Fruit fly (Drosophila melanogaster): Measurements from ENCODE around the gene CG11155.

Gene CG11155

DNA sequence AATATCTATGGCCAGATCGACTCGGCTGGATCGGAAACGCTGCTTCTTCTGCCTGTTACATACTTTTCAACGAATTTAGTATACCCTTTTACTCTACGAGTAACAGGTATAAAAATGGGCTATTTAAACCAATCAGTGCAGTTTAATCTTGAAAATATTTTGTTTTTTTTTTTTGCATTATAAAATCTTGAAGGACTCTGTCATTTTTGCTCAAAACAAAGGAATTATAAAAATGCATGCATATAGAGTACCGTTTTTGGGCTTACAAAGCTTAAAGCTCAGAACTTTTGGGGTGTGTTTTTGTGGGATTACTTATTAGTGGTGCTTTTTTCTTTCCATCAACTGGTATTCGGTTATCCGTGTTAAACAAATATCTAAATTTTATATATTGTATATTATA is at the start of gene CG11155:
Gene CG11155, plus strand, starts transcription at position 313 of the 400 bp plus-strand sequence.
- no peak for TF ChIP-seq CG6163 (GFP tag; IDR thresholded peaks at IDR 0.05)

DNA sequence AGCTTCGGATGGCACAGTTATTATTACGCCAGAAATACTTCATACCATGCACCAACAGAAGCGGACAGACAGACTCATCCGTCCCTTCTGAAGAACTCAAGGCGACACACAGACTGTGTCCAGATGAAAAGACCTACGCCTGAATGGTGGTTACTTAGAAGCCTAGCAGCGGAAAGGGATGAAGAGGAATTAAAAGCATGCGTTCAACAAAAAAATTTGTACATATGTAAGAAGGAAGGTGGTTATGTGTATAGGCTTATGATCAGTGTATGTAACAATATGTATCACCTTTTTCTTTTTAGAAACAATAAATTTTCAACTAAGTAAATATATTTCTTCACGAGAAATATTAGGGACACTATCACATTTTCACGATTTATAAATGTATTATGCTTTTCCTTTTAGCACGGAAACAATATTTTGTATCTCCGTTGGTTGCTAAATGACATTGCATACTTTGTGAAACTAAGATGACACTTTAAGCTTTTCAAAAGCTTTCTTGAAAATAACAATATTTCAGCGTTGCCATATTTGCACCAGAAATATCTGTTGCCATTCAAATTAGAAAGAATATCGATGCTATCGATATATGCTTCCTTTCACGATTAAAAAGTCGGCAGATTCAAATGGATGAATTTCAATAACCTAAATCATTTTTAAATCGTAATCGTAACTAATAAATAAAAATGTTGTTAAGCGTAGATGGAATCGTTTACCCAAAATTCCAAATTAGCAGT is 41.9 kb upstream of the CG11155 start, which contains the start of gene Actbeta:
Gene Actbeta, minus strand, starts transcription at position 471 of the 737 bp plus-strand sequence.
- TF ChIP-seq cyc (GFP tag; optimal IDR thresholded peaks at IDR 0.05) (no peak), CG6808 (GFP tag; optimal IDR thresholded peaks at IDR 0.05) (no peak), fkh (GFP tag; optimal IDR thresholded peaks at IDR 0.05) (no peak), Sox102F (GFP tag; optimal IDR thresholded peaks at IDR 0.05) (no peak), CG32006 (GFP tag; optimal IDR thresholded peaks at IDR 0.05) (no peak), net (GFP tag; optimal IDR thresholded peaks at IDR 0.05) (no peak), Gug (GFP tag; IDR thresholded peaks at IDR 0.05) (no peak), acj6 (GFP tag; optimal IDR thresholded peaks at IDR 0.05) (no peak), CG9139 (GFP tag; optimal IDR thresholded peaks at IDR 0.05) (no peak), CG10669 (GFP tag; optimal IDR thresholded peaks at IDR 0.05) (no peak), spab (GFP tag; optimal IDR thresholded peaks at IDR 0.05) (no peak), Ets96B (tag; optimal IDR thresholded peaks at IDR 0.05) (no peak), CG31627 (GFP tag; optimal IDR thresholded peaks at IDR 0.05) (no peak)

DNA sequence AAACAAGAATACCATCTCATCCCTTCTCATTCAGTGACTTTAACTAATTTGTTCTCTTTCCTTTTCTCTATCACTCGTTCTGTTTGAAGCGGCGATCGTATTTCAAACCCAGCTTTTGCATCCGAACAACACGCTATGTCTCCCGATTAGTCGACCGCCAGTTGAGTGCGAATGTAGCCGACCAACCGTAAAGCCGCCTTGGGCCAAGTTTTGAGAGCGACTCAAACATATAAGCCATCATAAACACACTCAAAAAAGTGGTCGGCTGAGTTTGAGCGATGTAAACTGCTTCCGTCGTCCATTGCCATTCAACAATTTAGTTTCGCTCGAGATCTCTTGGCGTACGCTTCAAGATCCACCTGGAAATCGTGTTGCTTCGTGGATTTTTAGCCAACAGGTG is 37.9 kb upstream of the CG11155 start, which contains the start of gene sv:
Gene sv, plus strand, starts transcription at position 319 of the 400 bp plus-strand sequence.
- no peak for TF ChIP-seq CG11902 (GFP tag; optimal IDR thresholded peaks at IDR 0.05)
- no peak for TF ChIP-seq Sox15 (GFP tag; optimal IDR thresholded peaks at IDR 0.05)
- TF ChIP-seq CG6808 (GFP tag; optimal IDR thresholded peaks at IDR 0.05), result no peak
- no peak for TF ChIP-seq Ets21C (GFP tag; optimal IDR thresholded peaks at IDR 0.05)
- no peak for TF ChIP-seq Eip93F (GFP tag; optimal IDR thresholded peaks at IDR 0.05)
- no peak for TF ChIP-seq CG11294 (GFP tag; IDR thresholded peaks at IDR 0.05)
- no peak for TF ChIP-seq CG6792 (GFP tag; optimal IDR thresholded peaks at IDR 0.05)
- no peak for TF ChIP-seq CG3032 (tag; optimal IDR thresholded peaks at IDR 0.05)
- TF ChIP-seq svp (GFP tag), result no peak
- TF ChIP-seq Ets96B (tag; optimal IDR thresholded peaks at IDR 0.05), result no peak

DNA sequence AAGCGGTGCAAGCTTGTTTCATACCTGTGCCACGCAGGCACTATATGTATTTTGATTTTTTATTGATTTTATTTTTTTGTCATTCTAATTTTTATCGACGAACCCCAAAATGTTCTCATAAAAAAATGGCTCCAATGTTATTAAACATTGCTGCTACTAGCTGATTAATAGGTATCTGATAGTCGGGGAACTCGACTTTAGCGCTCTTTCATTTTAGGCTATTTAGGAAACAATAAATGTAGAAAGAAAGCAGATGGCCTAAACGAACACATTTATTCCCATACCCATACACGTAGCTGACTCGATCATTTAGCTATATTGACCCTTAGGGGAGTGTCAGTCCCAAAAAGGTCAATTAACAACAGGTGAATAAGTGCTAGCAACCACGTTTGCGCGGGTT is 36.1 kb upstream of the CG11155 start:
- TF ChIP-seq CG3032 (tag; optimal IDR thresholded peaks at IDR 0.05) (no peak), fd59A (GFP tag; optimal IDR thresholded peaks at IDR 0.05) (no peak), fkh (GFP tag; optimal IDR thresholded peaks at IDR 0.05) (no peak), CG4318 (GFP tag; optimal IDR thresholded peaks at IDR 0.05) (no peak), Gug (GFP tag; IDR thresholded peaks at IDR 0.05) (no peak), CG1621 (tag; optimal IDR thresholded peaks at IDR 0.05) (no peak), OdsH (GFP tag; optimal IDR thresholded peaks at IDR 0.05) (no peak), Hr4 (GFP tag; optimal IDR thresholded peaks at IDR 0.05) (no peak), acj6 (GFP tag; optimal IDR thresholded peaks at IDR 0.05) (no peak), CG11762 (GFP tag; optimal IDR thresholded peaks at IDR 0.05; ENCODE audit: insufficient read depth) (no peak), CG3919 (GFP tag; optimal IDR thresholded peaks at IDR 0.05) (no peak), CG6163 (GFP tag; IDR thresholded peaks at IDR 0.05) (no peak)

DNA sequence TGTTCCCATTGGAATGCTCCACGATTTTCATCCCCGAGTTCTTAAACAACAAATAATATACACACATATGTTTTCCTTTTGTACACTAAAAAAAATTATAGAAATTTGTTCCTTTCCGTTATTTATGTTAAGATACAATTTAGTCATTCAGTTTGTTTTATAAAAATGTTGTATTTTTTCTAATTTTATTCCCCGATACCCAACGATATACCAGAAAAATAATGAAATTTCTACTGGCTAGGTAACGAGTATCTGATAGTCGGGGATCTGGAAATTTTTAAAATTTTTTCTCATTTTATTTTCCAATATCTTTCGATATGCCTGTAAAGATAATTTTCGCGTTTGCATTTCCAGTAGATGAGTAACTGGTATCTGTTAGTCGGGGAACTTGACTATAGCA is 33.0 kb upstream of the CG11155 start:
- no peak for TF ChIP-seq esn (GFP tag; optimal IDR thresholded peaks at IDR 0.05)
- TF ChIP-seq Eip75B (GFP tag; optimal IDR thresholded peaks at IDR 0.05), result no peak
- TF ChIP-seq Sox102F (GFP tag; optimal IDR thresholded peaks at IDR 0.05), result no peak
- peak; percentile 49 for TF ChIP-seq Eip78C (GFP tag)
- no peak for TF ChIP-seq CG6854 (GFP tag; optimal IDR thresholded peaks at IDR 0.05)
- peak; percentile 1 for TF ChIP-seq Met (GFP tag; optimal IDR thresholded peaks at IDR 0.05)
